Fruit fly (Drosophila melanogaster) whole organism, embryonic: ENCODE results near the gene Vlet.
A peak's percentile ranks its signal among the peaks of the same experiment; 100 is the strongest.

ENCODE experiments used
- Blimp-1 ChIP-seq: fragments of 200-800 bp; sonication (Bioruptor generic); optimal IDR thresholded peaks from 3 replicates; lab custom pipeline; 2018; ENCODE audit warnings: missing biosample characterization, missing genetic modification characterization, mild to moderate bottlenecking, moderate library complexity, missing genetic modification reagents
- CG10979 ChIP-seq: fragments of 200-800 bp; sonication (Bioruptor generic); optimal IDR thresholded peaks from 2 replicates; lab custom pipeline; 2018; ENCODE audit warnings: missing biosample characterization, mild to moderate bottlenecking, missing genetic modification characterization, moderate library complexity
- CG11093 ChIP-seq: fragments of 200-800 bp; sonication (Bioruptor generic); IDR thresholded peaks from 3 replicates; pipeline ENCODE4 v1.3.6; 2022; ENCODE audit warnings: missing biosample characterization, missing genetic modification characterization
- CG12659 ChIP-seq: fragments of 200-800 bp; sonication (Bioruptor generic); optimal IDR thresholded peaks from 3 replicates; lab custom pipeline; 2017; ENCODE audit warnings: mild to moderate bottlenecking, missing biosample characterization, missing genetic modification reagents, missing genetic modification characterization
- CG14965 ChIP-seq: fragments of 200-800 bp; sonication (Bioruptor generic); optimal IDR thresholded peaks from 2 replicates; lab custom pipeline; 2016; ENCODE audit warnings: missing biosample characterization, missing genetic modification characterization, borderline replicate concordance
- CG15269 ChIP-seq: fragments of 200-800 bp; sonication (Bioruptor generic); optimal IDR thresholded peaks from 2 replicates; lab custom pipeline; 2018; ENCODE audit warnings: missing biosample characterization, mild to moderate bottlenecking, missing genetic modification characterization, moderate library complexity
- CG1603 ChIP-seq: fragments of 200-800 bp; sonication (Bioruptor generic); optimal IDR thresholded peaks from 2 replicates; lab custom pipeline; 2019; ENCODE audit warnings: missing biosample characterization, mild to moderate bottlenecking, missing genetic modification characterization, moderate library complexity
- CG17568 ChIP-seq: fragments of 200-800 bp; sonication (Bioruptor generic); optimal IDR thresholded peaks from 2 replicates; lab custom pipeline; 2018; ENCODE audit warnings: missing biosample characterization, mild to moderate bottlenecking, missing genetic modification characterization, moderate library complexity
- CG2202 ChIP-seq: fragments of 200-800 bp; sonication (Bioruptor generic); optimal IDR thresholded peaks from 2 replicates; lab custom pipeline; 2018; ENCODE audit warnings: missing biosample characterization, mild to moderate bottlenecking, missing genetic modification characterization
- CG2678 ChIP-seq: fragments of 200-800 bp; sonication (Bioruptor generic); optimal IDR thresholded peaks from 3 replicates; lab custom pipeline; 2019; ENCODE audit warnings: missing biosample characterization, mild to moderate bottlenecking, missing genetic modification characterization, moderate library complexity
- CG2712 ChIP-seq: fragments of 200-800 bp; optimal IDR thresholded peaks from 3 replicates; lab custom pipeline; 2019; ENCODE audit warnings: missing biosample characterization, mild to moderate bottlenecking, missing genetic modification characterization, moderate library complexity
- CG3065 ChIP-seq: fragments of 200-800 bp; sonication (Bioruptor generic); optimal IDR thresholded peaks from 2 replicates; lab custom pipeline; 2016; ENCODE audit warnings: missing biosample characterization, missing genetic modification characterization
- CG31441 ChIP-seq: fragments of 200-800 bp; sonication (Bioruptor generic); IDR thresholded peaks from 2 replicates; pipeline ENCODE4 v1.3.6; 2022; ENCODE audit warnings: missing biosample characterization, missing genetic modification characterization
- CG32772 ChIP-seq: fragments of 200-800 bp; sonication (Bioruptor generic); IDR thresholded peaks from 2 replicates; pipeline ENCODE4 v1.3.6; 2022; ENCODE audit warnings: missing biosample characterization, missing genetic modification characterization
- CG4424 ChIP-seq: fragments of 200-800 bp; sonication (Bioruptor generic); optimal IDR thresholded peaks from 3 replicates; lab custom pipeline; 2016; ENCODE audit warnings: missing biosample characterization, missing genetic modification characterization
- CG5180 ChIP-seq: fragments of 200-800 bp; sonication (Bioruptor generic); optimal IDR thresholded peaks from 3 replicates; lab custom pipeline; 2017; ENCODE audit warnings: missing biosample characterization, missing genetic modification characterization, mild to moderate bottlenecking, moderate library complexity, missing genetic modification reagents
- CG6683 ChIP-seq: fragments of 200-800 bp; sonication (Bioruptor generic); optimal IDR thresholded peaks from 2 replicates; lab custom pipeline; 2017; ENCODE audit warnings: missing biosample characterization, mild to moderate bottlenecking, missing genetic modification characterization, missing genetic modification reagents
- CG8089 ChIP-seq: fragments of 200-800 bp; sonication (Bioruptor generic); optimal IDR thresholded peaks from 3 replicates; lab custom pipeline; 2016; ENCODE audit warnings: missing biosample characterization, missing genetic modification characterization
- CG8924 ChIP-seq: fragments of 200-800 bp; optimal IDR thresholded peaks from 3 replicates; lab custom pipeline; 2019; ENCODE audit warnings: missing biosample characterization, mild to moderate bottlenecking, missing genetic modification characterization, moderate library complexity
- Chrac-16 ChIP-seq: fragments of 200-800 bp; sonication (Bioruptor generic); optimal IDR thresholded peaks from 3 replicates; lab custom pipeline; 2016; ENCODE audit warnings: missing biosample characterization, missing genetic modification characterization
- Doc2 ChIP-seq: fragments of 200-800 bp; sonication (Bioruptor generic); IDR thresholded peaks from 2 replicates; pipeline ENCODE4 v1.3.6; 2022; ENCODE audit warnings: missing biosample characterization, missing genetic modification characterization
- Drgx ChIP-seq: fragments of 200-800 bp; sonication (Bioruptor generic); IDR thresholded peaks from 2 replicates; pipeline ENCODE4 v1.3.6; 2022; ENCODE audit warnings: missing biosample characterization, missing genetic modification characterization
- E2f1 ChIP-seq: fragments of 200-800 bp; sonication (Bioruptor generic); IDR thresholded peaks from 2 replicates; pipeline ENCODE4 v1.3.6; 2022; ENCODE audit warnings: missing biosample characterization, missing genetic modification characterization
- HLH3B ChIP-seq: fragments of 200-800 bp; sonication (Bioruptor generic); IDR thresholded peaks from 2 replicates; pipeline ENCODE4 v1.3.6; 2022; ENCODE audit warnings: missing biosample characterization, missing genetic modification characterization
- Hey ChIP-seq: fragments of 200-800 bp; sonication (Bioruptor generic); optimal IDR thresholded peaks from 3 replicates; lab custom pipeline; 2018; ENCODE audit warnings: missing biosample characterization, mild to moderate bottlenecking, missing genetic modification characterization
- HmgD ChIP-seq: fragments of 200-800 bp; sonication (Bioruptor generic); optimal IDR thresholded peaks from 3 replicates; lab custom pipeline; 2016; ENCODE audit warnings: missing biosample characterization, missing genetic modification characterization
- Hmr ChIP-seq: fragments of 200-800 bp; sonication (Bioruptor generic); optimal IDR thresholded peaks from 3 replicates; lab custom pipeline; 2017; ENCODE audit warnings: mild to moderate bottlenecking, missing biosample characterization, missing genetic modification reagents, missing genetic modification characterization
- Hr3 ChIP-seq: fragments of 200-800 bp; sonication (Bioruptor generic); optimal IDR thresholded peaks from 3 replicates; lab custom pipeline; 2016; ENCODE audit warnings: missing biosample characterization, missing genetic modification characterization
- Meics ChIP-seq: fragments of 200-800 bp; sonication (Bioruptor generic); optimal IDR thresholded peaks from 2 replicates; lab custom pipeline; 2017; ENCODE audit warnings: missing biosample characterization, mild to moderate bottlenecking, missing genetic modification characterization
- NC2β ChIP-seq: fragments of 200-800 bp; sonication (Bioruptor generic); optimal IDR thresholded peaks from 2 replicates; lab custom pipeline; 2016; ENCODE audit warnings: missing biosample characterization, missing genetic modification characterization
- Opbp ChIP-seq: fragments of 200-800 bp; sonication (Bioruptor generic); IDR thresholded peaks from 3 replicates; pipeline ENCODE4 v1.3.6; 2022; ENCODE audit warnings: missing biosample characterization, missing genetic modification characterization; ENCODE audit not compliant: partially characterized antibody
- Optix ChIP-seq: fragments of 200-800 bp; sonication (Bioruptor generic); IDR thresholded peaks from 3 replicates; pipeline ENCODE4 v1.3.6; 2022; ENCODE audit warnings: missing biosample characterization, missing genetic modification characterization
- Sox100B ChIP-seq: fragments of 200-800 bp; sonication (Bioruptor generic); optimal IDR thresholded peaks from 3 replicates; lab custom pipeline; 2018; ENCODE audit warnings: missing biosample characterization, mild to moderate bottlenecking, missing genetic modification characterization
- Vsx1 ChIP-seq: fragments of 200-800 bp; sonication (Bioruptor generic); optimal IDR thresholded peaks from 2 replicates; lab custom pipeline; 2017; ENCODE audit warnings: missing biosample characterization, mild to moderate bottlenecking, missing genetic modification characterization, missing genetic modification reagents
- ash1 ChIP-seq: fragments of 200-800 bp; sonication (Bioruptor generic); optimal IDR thresholded peaks from 2 replicates; lab custom pipeline; 2018; ENCODE audit warnings: missing biosample characterization, mild to moderate bottlenecking, missing genetic modification characterization
- chif ChIP-seq, 2 experiments: fragments of 200-800 bp; sonication (Bioruptor generic); optimal IDR thresholded peaks; 3 replicates each; lab custom pipeline; 2016; ENCODE audit warnings: missing biosample characterization in 2 of 2, missing genetic modification characterization in 2 of 2
- disco-r ChIP-seq: fragments of 200-800 bp; sonication (Bioruptor generic); optimal IDR thresholded peaks from 2 replicates; lab custom pipeline; 2016; ENCODE audit warnings: missing biosample characterization, missing genetic modification characterization
- fu2 ChIP-seq: fragments of 200-800 bp; sonication (Bioruptor generic); optimal IDR thresholded peaks from 2 replicates; lab custom pipeline; 2016; ENCODE audit warnings: missing biosample characterization, missing genetic modification characterization
- gce ChIP-seq: fragments of 200-800 bp; sonication (Bioruptor generic); IDR thresholded peaks from 3 replicates; pipeline ENCODE4 v1.3.6; 2022; ENCODE audit warnings: missing biosample characterization, missing genetic modification characterization
- grau ChIP-seq: fragments of 200-800 bp; optimal IDR thresholded peaks from 3 replicates; lab custom pipeline; 2019; ENCODE audit warnings: missing biosample characterization, mild to moderate bottlenecking, missing genetic modification characterization, moderate library complexity
- hb ChIP-seq: fragments of 200-800 bp; sonication (Bioruptor generic); IDR thresholded peaks from 3 replicates; pipeline ENCODE4 v1.3.6; 2022; ENCODE audit warnings: missing biosample characterization, missing genetic modification characterization; ENCODE audit not compliant: partially characterized antibody
- lbe ChIP-seq: fragments of 200-800 bp; sonication (Bioruptor generic); optimal IDR thresholded peaks from 2 replicates; lab custom pipeline; 2016; ENCODE audit warnings: missing biosample characterization, mild to moderate bottlenecking, missing genetic modification characterization
- lmd ChIP-seq: fragments of 200-800 bp; sonication (Bioruptor generic); IDR thresholded peaks from 2 replicates; pipeline ENCODE4 v1.3.6; 2022; ENCODE audit warnings: missing biosample characterization, missing genetic modification characterization
- p53 ChIP-seq: fragments of 200-800 bp; sonication (Bioruptor generic); optimal IDR thresholded peaks from 2 replicates; lab custom pipeline; 2016; ENCODE audit warnings: missing biosample characterization, missing genetic modification characterization
- sens-2 ChIP-seq: fragments of 200-800 bp; sonication (Bioruptor generic); IDR thresholded peaks from 2 replicates; pipeline ENCODE4 v1.3.6; 2022; ENCODE audit warnings: missing biosample characterization, missing genetic modification characterization
- sisA ChIP-seq: fragments of 200-800 bp; sonication (Bioruptor generic); IDR thresholded peaks from 2 replicates; pipeline ENCODE4 v1.3.6; 2022; ENCODE audit warnings: missing biosample characterization, missing genetic modification characterization
- stc ChIP-seq: fragments of 200-800 bp; sonication (Bioruptor generic); IDR thresholded peaks from 2 replicates; pipeline ENCODE4 v1.3.6; 2022; ENCODE audit warnings: missing biosample characterization, missing genetic modification characterization

Vlet gene

DNA sequence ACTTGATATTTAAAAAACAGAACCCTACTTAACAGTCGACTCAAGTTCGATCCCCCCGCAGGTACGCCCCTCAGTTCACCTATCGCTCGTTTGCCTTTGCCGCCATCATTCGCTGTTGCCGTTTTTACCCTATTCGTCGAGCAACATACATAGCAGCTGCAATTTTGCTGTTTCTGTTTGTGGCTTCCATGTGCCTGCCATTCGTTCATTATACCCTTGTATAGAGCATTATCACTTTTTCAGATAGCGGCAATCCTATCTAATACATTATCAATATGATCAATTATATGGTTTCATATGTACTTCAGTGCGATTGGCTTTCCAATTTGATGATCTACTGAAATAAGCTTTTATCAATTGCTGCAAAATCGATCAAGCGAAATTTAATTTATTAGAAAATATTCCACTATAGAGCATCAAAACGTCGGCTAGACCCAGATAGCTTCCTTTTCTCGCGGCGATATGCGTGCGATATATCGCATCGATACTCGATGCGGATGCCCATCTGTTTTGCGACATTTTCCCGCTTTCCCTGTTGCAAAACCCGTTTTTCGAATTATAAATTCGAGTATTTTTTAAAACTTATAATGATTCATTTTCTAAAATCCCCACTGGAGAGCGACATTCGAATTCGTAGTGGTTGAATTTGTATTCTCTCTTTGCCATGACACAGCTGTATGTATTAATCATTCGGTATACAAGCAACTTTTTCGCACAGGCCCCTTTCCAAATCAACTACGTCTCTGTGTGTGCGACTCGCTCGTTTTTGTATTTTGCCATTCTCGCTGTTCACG, 37.7 kb upstream of the Vlet start (continued):
- peak; percentile 92 for TF ChIP-seq grau (tag; lab: Kevin White, UChicago)
- peak; percentile 89 for TF ChIP-seq Sox100B
- peak; percentile 63 for TF ChIP-seq E2f1 (GFP tag; lab: Robert Waterston, UW)
- TF ChIP-seq CG14965: peak; percentile 4
- TF ChIP-seq gce (GFP tag; lab: Robert Waterston, UW): 0 out of 3 replicates have a peak, but pooled peaks have one; percentile 57
- TF ChIP-seq disco-r: peak; percentile 82
- peak; percentile 81 for TF ChIP-seq CG32772 (GFP tag; lab: Robert Waterston, UW)
- TF ChIP-seq Doc2 (GFP tag; lab: Robert Waterston, UW): peak; percentile 53
- TF ChIP-seq hb (GFP tag; lab: Robert Waterston, UW): peak; percentile 54; the same call in 1 of the 3 replicates
- peak; percentile 90 for TF ChIP-seq CG8924 (tag; lab: Kevin White, UChicago)
- TF ChIP-seq CG4424: peak; percentile 81
- peak; percentile 35 for TF ChIP-seq p53 (GFP tag; lab: Kevin White, UChicago)
- peak; percentile 84 for TF ChIP-seq sisA (GFP tag; lab: Robert Waterston, UW)
- peak; percentile 40 for TF ChIP-seq CG3065 (GFP tag; lab: Kevin White, UChicago)
- TF ChIP-seq Hr3 (GFP tag; lab: Kevin White, UChicago): peak; percentile 87
- peak; percentile 82 for TF ChIP-seq lbe (GFP tag; lab: Kevin White, UChicago)
- peak; percentile 81 for TF ChIP-seq Blimp-1 (GFP tag; lab: Kevin White, UChicago)
- peak; percentile 3 for TF ChIP-seq Hey (tag; lab: Kevin White, UChicago)
- TF ChIP-seq fu2 (GFP tag; lab: Kevin White, UChicago): peak; percentile 81
- peak; percentile 90 for TF ChIP-seq CG10979 (tag; lab: Kevin White, UChicago)
- TF ChIP-seq CG1603 (tag; lab: Kevin White, UChicago): peak; percentile 86
- peak; percentile 34; the same call in 1 of the 2 replicates for TF ChIP-seq sens-2 (GFP tag; lab: Robert Waterston, UW)
- TF ChIP-seq CG11093 (GFP tag; lab: Robert Waterston, UW): peak; percentile 76; the same call in 2 of the 3 replicates
- peak; percentile 88 for TF ChIP-seq Hmr (GFP tag; lab: Kevin White, UChicago)
- TF ChIP-seq chif (GFP tag; optimal IDR thresholded peaks at IDR 0.05; lab: Kevin White, UChicago): peak; percentile 84 to 92
- peak; percentile 80 for TF ChIP-seq HLH3B (GFP tag; lab: Robert Waterston, UW)
- peak; percentile 86 for TF ChIP-seq Chrac-16
- peak; percentile 75 for TF ChIP-seq Vsx1
- peak; percentile 83 for TF ChIP-seq stc
- TF ChIP-seq CG2678 (tag; lab: Kevin White, UChicago): peak; percentile 93
- peak; percentile 58; the same call in 2 of the 3 replicates for TF ChIP-seq Optix (GFP tag; lab: Robert Waterston, UW)
- TF ChIP-seq CG2202 (tag; lab: Kevin White, UChicago): peak; percentile 65
- no peak for TF ChIP-seq HmgD (GFP tag; lab: Kevin White, UChicago)
- TF ChIP-seq CG8089 (GFP tag; lab: Kevin White, UChicago): peak; percentile 75
- peak; percentile 87 for TF ChIP-seq CG12659
- TF ChIP-seq CG31441 (GFP tag; lab: Robert Waterston, UW): peak; percentile 85
- TF ChIP-seq ash1 (GFP tag; lab: Kevin White, UChicago): no peak
- peak; percentile 81 for TF ChIP-seq NC2β (GFP tag; lab: Kevin White, UChicago)
- peak; percentile 72 for TF ChIP-seq CG5180 (GFP tag; lab: Kevin White, UChicago)
- peak; percentile 58; the same call in 1 of the 3 replicates for TF ChIP-seq Opbp (GFP tag; lab: Robert Waterston, UW)
- peak; percentile 76 for TF ChIP-seq CG6683 (GFP tag; lab: Kevin White, UChicago)
- TF ChIP-seq CG2712 (tag; lab: Kevin White, UChicago): peak; percentile 93
- peak; percentile 80 for TF ChIP-seq CG17568 (GFP tag; lab: Kevin White, UChicago)
- peak; percentile 85 for TF ChIP-seq Drgx (GFP tag; lab: Robert Waterston, UW)
- TF ChIP-seq lmd (GFP tag; lab: Robert Waterston, UW): peak; percentile 91
- peak; percentile 93 for TF ChIP-seq Meics (GFP tag; lab: Kevin White, UChicago)
- TF ChIP-seq CG15269 (tag; lab: Kevin White, UChicago): peak; percentile 90
